Worm (Caenorhabditis elegans) whole organism, young adult: ENCODE results near the gene trcs-2.

Source experiments
- dpl-1 ChIP-seq: fragments of 150-350 bp; optimal IDR thresholded peaks from 2 replicates; lab custom pipeline; 2014; ENCODE audit warnings: missing biosample characterization, missing genetic modification reagents, missing genetic modification characterization
- fkh-3 ChIP-seq: sonication (generic microtip); optimal IDR thresholded peaks from 2 replicates; lab custom pipeline; 2016; ENCODE audit warnings: mild to moderate bottlenecking, missing genetic modification characterization, missing compliant biosample characterization
- lag-1 ChIP-seq: fragments of 200-800 bp; sonication (Bioruptor generic); IDR thresholded peaks from 2 replicates; pipeline ENCODE4 v1.3.6; 2022; ENCODE audit warnings: missing genetic modification reagents, missing genetic modification characterization, missing compliant biosample characterization
- pha-4 ChIP-seq: fragments of 150-350 bp; sonication (generic microtip); optimal IDR thresholded peaks from 2 replicates; lab custom pipeline; 2014; ENCODE audit warnings: missing biosample characterization, missing genetic modification reagents, missing genetic modification characterization
- somi-1 ChIP-seq: fragments of 200-800 bp; sonication (Bioruptor generic); optimal IDR thresholded peaks from 2 replicates; lab custom pipeline; 2018; ENCODE audit warnings: mild to moderate bottlenecking, missing genetic modification characterization, missing compliant biosample characterization
- ztf-25 ChIP-seq: fragments of 200-800 bp; sonication (Bioruptor generic); IDR thresholded peaks from 2 replicates; pipeline ENCODE4 v1.3.6; 2022; ENCODE audit warnings: missing genetic modification reagents, missing genetic modification characterization, missing compliant biosample characterization
- ztf-26 ChIP-seq: sonication (generic microtip); optimal IDR thresholded peaks from 2 replicates; lab custom pipeline; 2017; ENCODE audit warnings: missing genetic modification characterization, missing compliant biosample characterization

ce11 chrII:8764332-8764731, 42.1 kb downstream of the trcs-2 start:
- TF ChIP-seq pha-4 (tag; lab: Kevin White, UChicago) = no peak
- no peak for TF ChIP-seq dpl-1
- TF ChIP-seq somi-1 (GFP tag; lab: Kevin White, UChicago) = no peak
- TF ChIP-seq fkh-3 (tag; lab: Kevin White, UChicago) = no peak
- no peak for TF ChIP-seq ztf-26
- no peak for TF ChIP-seq lag-1 (GFP tag; lab: Robert Waterston, UW)
- TF ChIP-seq ztf-25 (GFP tag; lab: Robert Waterston, UW) = no peak
